Worm (Caenorhabditis elegans): Measurements from ENCODE around the gene cnnm-3.

The cnnm-3 gene

DNA sequence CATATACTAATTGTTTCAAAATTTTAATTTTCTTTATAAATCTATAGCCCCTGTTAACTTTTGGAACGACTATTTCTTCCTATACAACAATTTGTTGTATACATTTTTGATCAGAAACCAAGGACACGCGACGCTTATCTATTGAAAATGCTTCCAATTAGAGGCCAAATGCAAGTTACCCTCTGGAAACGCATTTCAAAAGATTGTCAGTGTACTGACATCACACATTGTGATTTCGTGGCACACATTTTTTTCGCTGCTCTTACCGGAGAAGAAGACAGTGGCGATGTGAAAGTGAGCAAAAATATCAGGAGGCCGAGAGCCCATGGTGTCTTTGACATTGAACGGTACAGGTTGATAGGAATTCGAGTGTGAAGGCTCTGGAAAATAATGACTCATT lies at the start of gene cnnm-3:
Gene cnnm-3 (minus strand): TSS at position 382 of the 400 bp plus-strand sequence.
- TF ChIP-seq unc-62 (GFP tag; optimal IDR thresholded peaks at IDR 0.05): no peak

DNA sequence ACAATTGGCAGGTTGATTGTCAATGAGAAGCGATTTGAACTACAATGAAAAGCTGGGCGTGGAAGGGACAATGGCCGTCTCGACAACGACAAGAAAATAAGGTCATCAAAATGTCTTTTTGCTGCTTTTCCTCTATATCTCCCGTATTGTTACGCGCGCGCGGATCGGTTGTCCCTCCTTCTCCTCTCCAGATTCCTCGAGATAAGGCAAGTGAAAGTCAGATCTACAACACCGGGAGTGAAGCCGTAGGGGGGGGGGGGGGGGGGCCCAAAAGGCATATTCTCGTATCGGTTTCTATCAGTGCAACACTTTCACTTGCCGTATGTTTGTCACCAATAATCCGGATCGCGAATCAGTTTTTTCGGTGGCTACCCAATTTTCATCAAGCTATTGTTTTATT lies 48.7 kb upstream of the cnnm-3 start, which contains the start of gene wrt-2:
Gene wrt-2 (minus strand): TSS at position 46 of the 400 bp plus-strand sequence.
- no peak for TF ChIP-seq unc-62 (GFP tag; optimal IDR thresholded peaks at IDR 0.05)

DNA sequence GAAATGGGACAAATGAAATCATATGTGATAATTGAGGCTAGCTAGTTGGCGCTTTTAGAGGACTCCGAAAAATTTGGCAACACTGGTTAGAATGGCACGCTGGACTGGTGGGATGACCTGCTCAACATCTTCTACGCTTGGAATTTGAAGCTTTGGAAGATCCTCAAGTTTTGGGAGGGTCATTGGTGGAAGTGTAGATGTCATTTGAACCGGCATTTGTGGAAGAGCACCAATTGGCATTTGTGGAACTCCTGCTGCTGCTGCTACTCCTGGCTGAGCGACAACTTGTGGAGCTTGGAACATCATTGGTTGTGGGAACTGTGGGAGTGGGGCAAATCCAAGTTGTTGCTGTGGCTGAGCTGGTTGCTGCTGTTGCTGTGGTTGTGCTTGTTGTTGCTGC lies 46.8 kb upstream of the cnnm-3 start:
- no peak for TF ChIP-seq unc-62 (GFP tag; optimal IDR thresholded peaks at IDR 0.05)

DNA sequence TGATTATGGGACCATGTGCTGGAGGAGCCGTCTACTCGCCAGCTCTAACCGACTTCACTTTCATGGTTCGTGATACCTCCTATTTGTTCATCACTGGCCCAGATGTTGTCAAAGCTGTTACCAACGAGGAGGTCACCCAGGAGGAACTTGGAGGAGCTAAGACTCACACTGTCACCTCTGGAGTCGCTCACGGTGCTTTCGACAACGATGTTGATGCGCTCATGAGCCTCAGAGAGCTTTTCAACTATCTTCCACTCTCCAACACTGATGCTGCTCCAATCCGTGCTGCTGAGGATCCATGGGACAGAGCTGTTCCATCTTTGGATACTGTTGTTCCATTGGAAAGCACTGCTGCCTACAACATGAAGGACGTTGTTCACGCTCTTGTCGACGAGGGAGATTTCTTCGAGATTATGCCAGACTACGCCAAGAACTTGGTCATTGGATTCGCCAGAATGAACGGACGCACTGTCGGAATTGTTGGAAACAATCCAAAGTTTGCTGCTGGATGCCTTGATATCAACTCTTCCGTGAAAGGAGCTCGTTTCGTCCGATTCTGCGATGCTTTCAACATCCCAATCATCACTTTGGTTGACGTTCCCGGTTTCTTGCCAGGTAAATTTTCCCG lies 45.6 kb upstream of the cnnm-3 start:
- TF ChIP-seq unc-62 (GFP tag; optimal IDR thresholded peaks at IDR 0.05): no peak

DNA sequence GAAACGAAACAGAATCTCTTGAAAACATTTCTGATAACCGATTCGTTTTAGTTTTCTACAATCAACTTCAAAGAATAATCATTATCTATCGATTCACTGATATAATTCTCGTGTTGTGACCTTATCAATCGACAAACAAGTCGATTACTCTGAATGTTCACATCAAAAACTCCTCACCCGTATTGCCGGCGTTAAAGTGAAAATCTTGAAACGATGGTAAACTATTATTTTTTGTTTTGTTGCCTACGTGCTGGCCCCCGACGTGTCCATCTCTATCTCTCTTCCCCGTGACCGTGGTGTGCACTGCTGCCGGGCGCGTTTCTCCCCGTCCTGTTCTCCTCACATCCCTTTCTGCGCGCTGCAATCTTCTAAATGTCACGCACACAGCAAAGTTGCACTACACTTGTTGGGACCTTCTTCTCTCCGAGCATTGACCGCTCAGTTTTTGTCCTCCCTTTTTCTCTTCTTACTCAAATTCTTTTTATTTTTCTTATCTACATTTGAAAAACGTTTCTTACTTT lies 44.3 kb upstream of the cnnm-3 start:
- no peak for TF ChIP-seq unc-62 (GFP tag; optimal IDR thresholded peaks at IDR 0.05)

DNA sequence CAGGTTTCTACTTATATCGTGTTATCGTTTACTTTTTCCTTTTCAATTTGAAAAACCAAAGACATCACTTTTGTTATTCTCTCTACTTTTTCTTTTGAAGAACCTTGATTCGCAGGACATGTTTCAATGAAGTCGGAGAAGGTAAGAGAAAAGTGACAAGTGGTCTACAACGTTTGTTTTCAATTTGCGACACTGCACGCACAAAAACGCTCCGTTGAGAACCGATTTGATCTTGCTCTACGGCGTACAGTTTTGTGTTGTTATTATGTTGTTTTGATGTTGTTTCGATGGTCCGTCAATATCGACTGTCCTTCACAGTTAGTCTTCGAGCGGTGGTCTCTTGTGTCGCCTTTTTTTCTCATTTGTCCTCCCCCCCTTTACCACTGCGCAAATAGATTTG lies 43.8 kb upstream of the cnnm-3 start, which contains the start of gene pccb-1:
Gene pccb-1 (plus strand): TSS at position 127 of the 400 bp plus-strand sequence.
- no peak for TF ChIP-seq unc-62 (GFP tag; optimal IDR thresholded peaks at IDR 0.05)

DNA sequence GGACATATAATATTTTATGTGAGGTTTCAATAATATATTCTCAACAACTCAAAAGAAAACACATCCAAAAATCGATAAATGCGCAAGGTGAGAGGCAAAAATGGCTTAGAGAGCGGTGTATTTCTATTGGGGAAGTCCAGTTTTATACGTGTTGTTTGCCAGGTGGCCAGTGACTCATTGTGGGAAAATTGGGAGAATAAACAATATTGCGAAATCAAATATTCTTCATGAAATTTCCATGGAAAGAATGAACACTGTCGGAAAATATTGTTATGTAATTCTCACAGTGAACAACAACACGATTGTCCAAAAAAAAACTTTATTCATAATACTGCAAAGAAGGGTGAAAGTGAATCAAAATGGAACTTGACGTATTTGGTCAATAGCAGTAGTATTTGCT lies 42.0 kb upstream of the cnnm-3 start:
- TF ChIP-seq unc-62 (GFP tag; optimal IDR thresholded peaks at IDR 0.05): no peak

DNA sequence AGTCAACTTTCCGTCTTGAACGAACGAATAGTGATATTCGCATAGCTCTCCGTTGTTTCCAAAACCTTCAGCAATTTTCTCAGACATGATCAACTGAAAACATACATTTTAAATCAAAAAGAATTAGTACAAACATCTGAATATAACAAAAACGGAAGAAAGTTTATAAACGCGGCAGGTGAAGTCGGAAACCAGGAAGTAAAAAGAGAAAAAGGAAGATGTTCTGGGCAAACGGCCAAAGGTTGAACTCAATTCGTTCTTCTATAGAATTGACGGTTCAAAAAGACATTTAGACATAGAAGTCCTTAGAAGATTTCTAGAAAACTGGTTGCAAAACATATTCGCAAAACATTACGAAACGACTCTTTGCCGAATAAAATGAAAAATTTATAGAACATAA lies 41.6 kb upstream of the cnnm-3 start, which contains the start of gene F52E4.5:
Gene F52E4.5 (minus strand): TSS at position 101 of the 400 bp plus-strand sequence.
- no peak for TF ChIP-seq unc-62 (GFP tag; optimal IDR thresholded peaks at IDR 0.05)

DNA sequence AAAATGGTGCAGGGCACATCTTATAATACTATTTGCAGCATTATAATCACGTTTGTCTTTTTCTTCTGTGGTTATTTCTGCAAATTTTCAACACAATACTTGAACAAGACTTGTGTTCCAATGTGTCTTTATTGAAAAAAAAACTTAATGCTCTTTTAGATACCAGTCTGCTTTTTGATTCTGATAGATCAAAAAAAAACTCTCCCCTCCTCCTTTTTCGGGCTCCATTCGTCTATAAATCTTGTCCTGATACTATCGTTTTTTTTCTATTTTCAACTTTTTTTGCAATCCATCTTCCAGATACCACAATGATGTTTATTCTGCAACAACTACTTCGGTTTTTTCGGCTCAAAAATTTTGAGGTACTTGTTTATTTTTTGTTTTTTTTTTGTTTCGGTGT lies 35.2 kb upstream of the cnnm-3 start, which contains the start of gene twk-16:
Gene twk-16 (plus strand): TSS at position 301 of the 400 bp plus-strand sequence.
- no peak for TF ChIP-seq unc-62 (GFP tag; optimal IDR thresholded peaks at IDR 0.05)

DNA sequence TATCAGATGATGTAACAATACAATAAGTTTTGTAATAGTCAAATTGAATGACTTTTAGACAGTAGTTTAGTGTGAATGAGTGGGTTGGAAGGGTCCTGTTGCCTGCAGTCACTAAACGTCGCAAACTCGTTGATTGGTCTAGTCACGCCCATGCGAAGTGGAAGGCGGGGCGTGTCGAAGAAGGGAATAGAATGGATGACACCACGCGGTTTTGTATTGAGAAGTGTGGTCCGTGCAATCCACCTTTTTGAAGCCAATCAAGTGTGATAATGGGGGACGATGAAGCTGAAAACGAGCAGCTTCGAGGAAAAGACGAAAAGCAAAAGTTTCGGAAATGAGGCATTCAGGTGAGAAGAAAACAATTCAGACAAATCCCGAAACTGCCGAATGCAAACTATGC lies 24.7 kb upstream of the cnnm-3 start, which contains the start of gene ceh-31:
Gene ceh-31 (minus strand): TSS at position 101 of the 400 bp plus-strand sequence.
- no peak for TF ChIP-seq unc-62 (GFP tag; optimal IDR thresholded peaks at IDR 0.05)

DNA sequence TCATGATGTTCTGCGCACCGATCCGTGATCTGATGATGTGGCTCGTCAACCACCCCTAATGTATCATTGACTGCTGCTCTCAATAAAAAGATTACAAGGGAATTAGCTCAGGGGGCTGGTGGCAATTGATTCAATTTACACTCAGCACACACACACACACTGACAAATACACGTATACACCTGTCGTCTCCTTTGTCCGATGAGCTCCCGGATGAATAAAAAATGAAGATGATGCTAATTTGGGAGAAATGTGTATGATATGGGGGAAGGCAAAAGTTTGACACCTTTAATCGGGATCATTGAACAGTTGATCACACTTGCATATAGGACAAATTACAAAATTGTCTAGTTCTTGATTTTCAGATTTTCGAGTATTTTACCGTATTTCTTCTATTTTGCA lies 21.4 kb upstream of the cnnm-3 start:
- no peak for TF ChIP-seq unc-62 (GFP tag; optimal IDR thresholded peaks at IDR 0.05)

DNA sequence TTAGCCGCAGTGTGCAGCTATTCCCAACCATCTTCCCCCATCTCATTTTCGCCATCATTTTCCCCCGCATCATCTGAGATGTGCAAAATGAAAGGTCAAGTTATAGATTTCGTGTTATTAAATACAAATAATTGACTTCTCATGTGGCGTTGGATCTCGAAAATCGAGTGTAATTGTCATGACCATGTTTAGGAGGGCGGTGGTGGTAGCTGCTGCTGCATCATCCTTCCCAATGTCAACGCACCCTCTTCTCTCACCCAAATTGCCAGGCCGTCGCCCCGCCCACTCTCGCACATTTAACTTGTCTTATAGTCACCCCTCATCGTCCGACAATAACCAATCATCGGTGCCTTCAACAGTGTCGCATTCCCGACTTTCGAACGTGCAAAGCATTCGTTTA lies 17.6 kb upstream of the cnnm-3 start, which contains the start of gene ceh-30:
Gene ceh-30 (plus strand): TSS at position 301 of the 400 bp plus-strand sequence.
- TF ChIP-seq unc-62 (GFP tag; optimal IDR thresholded peaks at IDR 0.05): no peak

DNA sequence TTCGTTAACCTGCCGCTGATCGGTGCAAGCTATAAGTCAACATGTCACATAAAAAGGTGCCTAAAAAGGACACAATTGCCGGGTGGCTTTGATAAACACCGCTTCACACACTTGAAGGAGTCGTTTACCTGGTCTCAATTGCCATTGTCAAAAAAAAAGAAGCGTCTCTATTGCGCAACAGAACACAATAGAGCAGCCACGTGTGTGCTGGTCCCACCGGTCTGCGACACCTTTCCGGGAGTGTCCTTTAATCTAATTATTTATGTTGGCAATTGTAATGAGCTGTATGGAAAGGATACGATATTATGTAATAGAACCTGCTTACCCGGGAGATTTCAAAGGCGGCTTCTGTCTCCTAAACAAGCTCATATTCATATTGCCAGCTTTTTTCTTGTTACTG lies 16.1 kb upstream of the cnnm-3 start:
- TF ChIP-seq unc-62 (GFP tag; optimal IDR thresholded peaks at IDR 0.05): no peak

DNA sequence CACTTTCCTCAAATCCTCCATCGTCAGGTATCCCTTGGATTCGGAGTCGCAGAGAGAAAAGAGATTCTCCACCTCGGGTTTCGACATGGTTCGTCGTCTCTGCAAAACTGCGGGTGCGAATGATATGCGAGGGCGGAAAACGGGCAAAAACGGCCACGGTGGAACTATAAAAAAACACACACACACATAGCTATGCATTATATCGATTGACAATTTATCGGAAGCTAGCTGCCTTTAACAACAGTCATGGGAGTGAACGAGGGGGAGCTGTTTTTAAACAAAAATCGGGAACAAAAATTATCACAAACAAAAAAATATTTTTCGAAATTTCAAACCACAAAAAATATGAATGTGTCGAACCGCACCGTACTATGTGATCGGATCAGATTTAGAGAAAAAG lies 13.7 kb upstream of the cnnm-3 start, which contains the start of gene rsef-1:
Gene rsef-1 (minus strand): TSS at position 101 of the 400 bp plus-strand sequence.
- TF ChIP-seq unc-62 (GFP tag; optimal IDR thresholded peaks at IDR 0.05): no peak

DNA sequence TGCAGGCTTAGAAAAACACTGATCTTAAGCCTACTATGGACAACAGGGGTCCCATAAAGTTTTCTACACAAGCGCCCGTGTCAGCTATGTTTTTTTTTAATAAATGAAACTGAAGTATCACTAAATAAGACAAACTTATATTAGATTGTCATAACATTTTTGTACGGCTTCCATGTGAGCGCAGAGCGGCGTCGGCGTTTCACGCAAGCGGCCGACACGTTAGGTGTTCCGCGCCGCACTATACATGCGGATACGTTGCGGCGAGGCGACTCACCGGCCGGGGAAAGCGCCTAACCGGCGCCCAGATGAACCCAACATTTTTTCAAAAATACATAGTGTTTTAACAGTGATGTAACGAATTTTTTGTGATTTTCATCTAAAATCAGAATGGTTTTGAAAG lies 12.0 kb upstream of the cnnm-3 start:
- TF ChIP-seq unc-62 (GFP tag; optimal IDR thresholded peaks at IDR 0.05): no peak

DNA sequence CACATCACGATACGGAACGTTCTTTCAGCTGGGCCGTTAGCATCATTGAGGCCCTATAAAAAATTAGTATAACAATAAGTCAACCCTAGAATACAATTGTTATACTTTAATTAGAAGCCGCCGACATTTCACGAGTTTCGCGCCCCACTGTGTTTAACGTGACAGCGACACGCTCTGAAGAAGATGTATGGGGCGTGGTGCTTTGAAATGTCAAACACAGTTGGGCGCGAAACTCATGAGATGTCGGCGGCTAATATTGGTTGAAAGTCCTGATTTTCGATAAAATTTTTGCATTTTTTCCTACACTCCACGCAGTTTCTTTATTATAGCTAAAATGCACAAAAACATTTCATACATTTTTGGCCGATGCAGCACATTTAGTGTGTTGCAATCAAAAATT lies 10.5 kb upstream of the cnnm-3 start:
- TF ChIP-seq unc-62 (GFP tag; optimal IDR thresholded peaks at IDR 0.05): no peak

DNA sequence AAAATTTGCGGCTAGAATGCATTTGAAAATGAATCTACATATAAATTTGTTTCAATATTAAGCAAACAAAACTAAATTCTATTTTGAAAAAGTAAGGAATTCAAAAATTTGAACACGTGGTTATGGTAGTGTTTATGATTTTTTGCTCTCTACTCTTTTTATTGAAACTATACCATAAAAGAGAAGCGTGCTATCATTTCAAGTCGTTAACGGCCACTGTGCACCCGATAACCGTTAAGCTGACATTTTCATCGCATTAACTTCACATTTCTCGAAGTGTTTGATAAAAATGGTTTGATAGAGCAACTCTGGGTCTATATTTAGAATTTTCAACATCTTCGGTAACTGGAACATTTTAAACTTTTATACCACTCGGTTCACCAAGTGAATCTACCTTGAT lies 9.2 kb upstream of the cnnm-3 start, which contains the start of gene twk-26:
Gene twk-26 (minus strand): TSS at position 23 of the 400 bp plus-strand sequence.
- TF ChIP-seq unc-62 (GFP tag; optimal IDR thresholded peaks at IDR 0.05): no peak

Data from whole organism, dauer.